Fruit fly (Drosophila melanogaster) whole organism, wandering third instar larva: ENCODE results near the gene RpLP1.

Source experiments
- Abd-B ChIP-seq: fragments of >200 bp; optimal IDR thresholded peaks from 2 replicates; lab custom pipeline; 2017; ENCODE audit warnings: missing biosample characterization, missing genetic modification characterization
- CG32264 ChIP-seq: fragments of 200-800 bp; sonication (Bioruptor generic); optimal IDR thresholded peaks from 2 replicates; lab custom pipeline; 2016; ENCODE audit warnings: missing biosample characterization, missing genetic modification characterization
- CG9705 ChIP-seq: fragments of 200-800 bp; sonication (Bioruptor generic); optimal IDR thresholded peaks from 2 replicates; lab custom pipeline; 2018; ENCODE audit warnings: missing biosample characterization, mild to moderate bottlenecking, missing genetic modification characterization
- CrebA ChIP-seq: fragments of 200-800 bp; sonication (Bioruptor generic); optimal IDR thresholded peaks from 2 replicates; lab custom pipeline; 2016; ENCODE audit warnings: missing biosample characterization, mild to moderate bottlenecking, missing genetic modification characterization, borderline replicate concordance
- Dfd ChIP-seq: fragments of >200 bp; optimal IDR thresholded peaks from 2 replicates; lab custom pipeline; 2017; ENCODE audit warnings: missing biosample characterization, missing genetic modification characterization
- Dif ChIP-seq: fragments of 200-275, 200-300 bp; sonication (Bioruptor generic); optimal IDR thresholded peaks from 2 replicates; lab custom pipeline; 2018; ENCODE audit warnings: missing biosample characterization, missing genetic modification characterization; ENCODE audit not compliant: partially characterized antibody
- GATAd ChIP-seq: sonication (Bioruptor generic); optimal IDR thresholded peaks from 2 replicates; lab custom pipeline; 2016; ENCODE audit warnings: missing biosample characterization, missing genetic modification characterization
- HLH106 ChIP-seq: fragments of 200-800 bp; optimal IDR thresholded peaks from 3 replicates; lab custom pipeline; 2019; ENCODE audit warnings: missing biosample characterization, mild to moderate bottlenecking, missing genetic modification characterization, moderate library complexity
- Hnf4 ChIP-seq: fragments of 200-800 bp; sonication (Bioruptor generic); optimal IDR thresholded peaks from 2 replicates; lab custom pipeline; 2016; ENCODE audit warnings: missing biosample characterization, mild to moderate bottlenecking, missing genetic modification characterization
- Hr78 ChIP-seq: fragments of >200 bp; optimal IDR thresholded peaks from 2 replicates; lab custom pipeline; 2017; ENCODE audit warnings: missing biosample characterization, missing genetic modification characterization
- Hr83 ChIP-seq: fragments of 200-300 bp; sonication (Bioruptor generic); optimal IDR thresholded peaks from 2 replicates; lab custom pipeline; 2016; ENCODE audit warnings: missing biosample characterization, mild to moderate bottlenecking, missing genetic modification characterization, moderate library complexity; ENCODE audit not compliant: poor library complexity, severe bottlenecking
- Jra ChIP-seq: sonication (Bioruptor generic); optimal IDR thresholded peaks from 2 replicates; lab custom pipeline; 2016; ENCODE audit warnings: missing biosample characterization, missing genetic modification characterization
- Mio ChIP-seq: sonication (Bioruptor generic); optimal IDR thresholded peaks from 2 replicates; lab custom pipeline; 2016; ENCODE audit warnings: missing biosample characterization, missing genetic modification characterization
- Myc ChIP-seq: fragments of >200 bp; optimal IDR thresholded peaks from 2 replicates; lab custom pipeline; 2017
- N ChIP-seq: fragments of >200 bp; optimal IDR thresholded peaks from 2 replicates; lab custom pipeline; 2018; ENCODE audit warnings: missing biosample characterization, missing external identifiers, missing genetic modification characterization
- OdsH ChIP-seq: fragments of 200-800 bp; sonication (Bioruptor generic); optimal IDR thresholded peaks from 2 replicates; lab custom pipeline; 2016; ENCODE audit warnings: missing biosample characterization, mild to moderate bottlenecking, missing genetic modification characterization
- Rel ChIP-seq, 2 experiments: fragments of 200-800 bp; sonication (Bioruptor generic) in 1 of 2; optimal IDR thresholded peaks; 2 replicates in 1 of 2; 3 replicates in 1 of 2; lab custom pipeline; 2016 to 2019; ENCODE audit warnings: mild to moderate bottlenecking in 2 of 2, missing biosample characterization in 2 of 2, missing genetic modification characterization in 2 of 2, moderate library complexity in 1 of 2
- Sp1 ChIP-seq: fragments of 200-800 bp; sonication (Bioruptor generic); optimal IDR thresholded peaks from 3 replicates; lab custom pipeline; 2019; ENCODE audit warnings: missing biosample characterization, mild to moderate bottlenecking, missing genetic modification characterization, moderate library complexity
- Vsx2 ChIP-seq: fragments of 200-300, 225-300 bp; sonication (Bioruptor generic); optimal IDR thresholded peaks from 2 replicates; lab custom pipeline; 2018; ENCODE audit warnings: missing biosample characterization, missing genetic modification characterization; ENCODE audit not compliant: partially characterized antibody
- br ChIP-seq: fragments of 200-800 bp; sonication (Bioruptor generic); optimal IDR thresholded peaks from 2 replicates; lab custom pipeline; 2016; ENCODE audit warnings: missing biosample characterization, missing genetic modification characterization
- brk ChIP-seq: fragments of 200-800 bp; sonication (Bioruptor generic); optimal IDR thresholded peaks from 2 replicates; lab custom pipeline; 2016; ENCODE audit warnings: missing biosample characterization, mild to moderate bottlenecking, missing genetic modification characterization
- dl ChIP-seq, 2 experiments: fragments of 175-275, 200-275 bp in 1 of 2; fragments of 200-275 bp in 1 of 2; sonication (Bioruptor generic); optimal IDR thresholded peaks; lab custom pipeline; 2018; ENCODE audit warnings: mild to moderate bottlenecking in 2 of 2, missing biosample characterization in 2 of 2, missing genetic modification characterization in 2 of 2, moderate library complexity in 2 of 2; ENCODE audit not compliant: partially characterized antibody in 2 of 2, insufficient read depth in 1 of 2
- dmrt93B ChIP-seq: fragments of 200-800 bp; sonication (Bioruptor generic); optimal IDR thresholded peaks from 2 replicates; lab custom pipeline; 2018; ENCODE audit warnings: missing biosample characterization, mild to moderate bottlenecking, missing genetic modification characterization
- dsf ChIP-seq: sonication (Bioruptor generic); optimal IDR thresholded peaks from 2 replicates; lab custom pipeline; 2016; ENCODE audit warnings: missing biosample characterization, missing genetic modification characterization, borderline replicate concordance
- ey ChIP-seq: fragments of 200-800 bp; sonication (Bioruptor generic); optimal IDR thresholded peaks from 2 replicates; lab custom pipeline; 2016; ENCODE audit warnings: missing biosample characterization, missing genetic modification characterization
- foxo ChIP-seq, 2 experiments: fragments of 200-800 bp; sonication (Bioruptor generic); optimal IDR thresholded peaks; 2 replicates in 1 of 2; 3 replicates in 1 of 2; lab custom pipeline; 2016 to 2017; ENCODE audit warnings: missing biosample characterization in 2 of 2, missing genetic modification characterization in 2 of 2
- fru ChIP-seq: fragments of 200-800 bp; sonication (Bioruptor generic); optimal IDR thresholded peaks from 3 replicates; lab custom pipeline; 2016; ENCODE audit warnings: missing biosample characterization, mild to moderate bottlenecking, missing genetic modification characterization
- h ChIP-seq: fragments of 200-800 bp; sonication (Bioruptor generic); optimal IDR thresholded peaks from 3 replicates; lab custom pipeline; 2016; ENCODE audit warnings: missing biosample characterization, mild to moderate bottlenecking, missing genetic modification characterization
- jim ChIP-seq: fragments of 175-275, 200-325 bp; sonication (Bioruptor generic); optimal IDR thresholded peaks from 2 replicates; lab custom pipeline; 2016; ENCODE audit warnings: missing biosample characterization, mild to moderate bottlenecking, missing genetic modification characterization
- lola ChIP-seq: fragments of >200 bp; optimal IDR thresholded peaks from 2 replicates; lab custom pipeline; 2017; ENCODE audit warnings: missing biosample characterization, missing genetic modification characterization
- pan ChIP-seq: fragments of >200 bp; optimal IDR thresholded peaks from 2 replicates; lab custom pipeline; 2017
- psq ChIP-seq: fragments of 200-800 bp; sonication (Bioruptor generic); optimal IDR thresholded peaks from 3 replicates; lab custom pipeline; 2017; ENCODE audit warnings: missing biosample characterization, mild to moderate bottlenecking, missing genetic modification characterization, moderate library complexity
- rgr ChIP-seq: fragments of 200-800 bp; sonication (Bioruptor generic); optimal IDR thresholded peaks from 3 replicates; lab custom pipeline; 2016; ENCODE audit warnings: missing biosample characterization, mild to moderate bottlenecking, missing genetic modification characterization
- sage ChIP-seq: fragments of 200-800 bp; sonication (Bioruptor generic); optimal IDR thresholded peaks from 2 replicates; lab custom pipeline; 2016; ENCODE audit warnings: missing biosample characterization, mild to moderate bottlenecking, missing genetic modification characterization
- sv ChIP-seq: fragments of 200-800 bp; sonication (Bioruptor generic); optimal IDR thresholded peaks from 3 replicates; lab custom pipeline; 2016; ENCODE audit warnings: missing biosample characterization, missing genetic modification characterization
- tai ChIP-seq: sonication (Bioruptor generic); optimal IDR thresholded peaks from 2 replicates; lab custom pipeline; 2016; ENCODE audit warnings: missing biosample characterization, missing genetic modification characterization
- usp ChIP-seq: fragments of >200 bp; optimal IDR thresholded peaks from 2 replicates; lab custom pipeline; 2017; ENCODE audit warnings: missing biosample characterization, missing genetic modification characterization
- woc ChIP-seq: sonication (Bioruptor generic); optimal IDR thresholded peaks from 2 replicates; lab custom pipeline; 2016; ENCODE audit warnings: missing biosample characterization, mild to moderate bottlenecking, missing genetic modification characterization

Gene RpLP1

DNA sequence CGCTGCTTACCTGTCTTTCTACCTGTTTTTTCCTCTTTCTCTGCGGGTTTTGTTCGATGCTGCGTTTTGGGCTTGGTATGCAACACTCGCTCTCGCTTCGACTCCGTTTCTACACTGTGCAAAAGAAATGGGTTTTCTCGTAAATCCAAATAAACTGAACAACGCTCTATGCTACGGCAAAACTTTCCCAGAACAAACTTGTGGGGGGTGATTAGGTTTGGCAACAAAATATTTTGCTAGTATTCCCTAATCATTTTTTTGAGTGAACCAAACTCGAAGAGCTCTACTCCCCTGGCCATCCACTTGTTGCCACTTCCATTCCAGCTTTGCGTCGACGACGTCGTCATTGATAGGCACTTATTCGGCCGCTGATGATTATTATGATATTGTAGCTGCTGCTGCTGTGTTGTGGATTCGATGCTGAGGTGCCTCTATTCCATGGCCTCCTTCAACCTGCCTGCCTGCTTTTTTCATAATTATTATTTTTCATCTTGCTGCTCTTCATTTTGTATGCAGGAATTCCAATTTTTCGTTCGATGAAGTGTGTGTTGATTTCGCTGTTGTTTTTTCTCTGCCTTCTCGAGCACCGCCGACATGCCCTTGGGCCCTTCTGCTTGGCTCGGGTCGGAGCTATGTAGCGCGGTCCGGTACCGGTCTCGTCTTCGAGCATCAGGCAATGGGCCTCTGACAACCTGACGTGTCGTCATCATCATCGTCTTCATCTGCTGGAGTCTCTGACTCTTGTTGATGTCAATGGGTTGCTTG is 22.4 kb downstream of the RpLP1 start:
- TF ChIP-seq Sp1 (peak; percentile 94), N (GFP tag; lab: Kevin White, UChicago) (no peak), Hr78 (no peak), Abd-B (GFP tag; lab: Kevin White, UChicago) (no peak), foxo (GFP tag; optimal IDR thresholded peaks at IDR 0.05; lab: Kevin White, UChicago) (peak; percentile 63 to 97), Myc (no peak), Mio (peak; percentile 67), ey (GFP tag; lab: Kevin White, UChicago) (peak; percentile 96), sage (GFP tag; lab: Kevin White, UChicago) (peak; percentile 96), h (GFP tag; lab: Kevin White, UChicago) (peak; percentile 96), Dfd (GFP tag; lab: Kevin White, UChicago) (no peak), dmrt93B (peak; percentile 90), woc (GFP tag; lab: Kevin White, UChicago) (peak; percentile 97), Jra (GFP tag; lab: Kevin White, UChicago) (peak; percentile 86), Vsx2 (GFP tag; lab: Kevin White, UChicago) (peak; percentile 4), psq (GFP tag; lab: Kevin White, UChicago) (peak; percentile 91), GATAd (GFP tag; lab: Kevin White, UChicago) (no peak), usp (no peak), Dif (no peak), CG9705 (GFP tag; lab: Kevin White, UChicago) (peak; percentile 76), br (GFP tag; lab: Kevin White, UChicago) (peak; percentile 96), rgr (GFP tag; lab: Kevin White, UChicago) (peak; percentile 94), pan (lab: Kevin White, UChicago) (no peak), fru (GFP tag; lab: Kevin White, UChicago) (peak; percentile 97), lola (GFP tag; lab: Kevin White, UChicago) (no peak), jim (GFP tag; lab: Kevin White, UChicago) (no peak), Hnf4 (GFP tag; lab: Kevin White, UChicago) (peak; percentile 93), dsf (GFP tag; lab: Kevin White, UChicago) (peak; percentile 80), sv (peak; percentile 48), CG32264 (GFP tag; lab: Kevin White, UChicago) (peak; percentile 91), HLH106 (peak; percentile 94), dl (GFP tag; optimal IDR thresholded peaks at IDR 0.05; lab: Kevin White, UChicago; ENCODE audit: insufficient read depth in 1 of 2, partially characterized antibody in 2 of 2) (peak in 1 of 2 experiments; percentile 10), brk (no peak), OdsH (GFP tag; lab: Kevin White, UChicago) (peak; percentile 95), CrebA (GFP tag; lab: Kevin White, UChicago) (no peak), tai (GFP tag; lab: Kevin White, UChicago) (no peak), Rel (GFP tag; optimal IDR thresholded peaks at IDR 0.05; lab: Kevin White, UChicago) (peak; percentile 92), Rel (tag; optimal IDR thresholded peaks at IDR 0.05; lab: Kevin White, UChicago) (peak; percentile 61), Hr83 (GFP tag; lab: Kevin White, UChicago) (peak; percentile 82)

DNA sequence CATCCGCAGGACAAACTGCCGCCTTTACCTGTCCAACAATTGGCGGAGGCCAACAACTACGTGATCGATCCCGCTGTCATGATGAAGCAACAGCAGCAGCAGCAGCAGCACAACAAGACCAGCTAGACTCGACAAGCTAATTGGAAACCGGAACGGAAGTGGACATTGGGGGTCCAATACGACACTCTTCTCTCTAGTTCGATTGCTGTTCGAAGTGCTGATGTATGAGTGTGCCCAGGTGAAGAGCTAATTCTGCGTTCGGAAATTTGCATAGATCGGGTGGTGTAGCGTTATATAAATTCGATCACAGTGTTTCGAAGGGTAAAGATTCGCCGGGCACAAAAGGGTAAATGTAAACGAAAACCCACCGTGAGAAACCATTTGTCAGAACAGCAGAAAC is 27.4 kb downstream of the RpLP1 start:
- TF ChIP-seq h (GFP tag; lab: Kevin White, UChicago) (no peak), dmrt93B (no peak), Dfd (GFP tag; lab: Kevin White, UChicago) (no peak), CG32264 (GFP tag; lab: Kevin White, UChicago) (no peak), psq (GFP tag; lab: Kevin White, UChicago) (no peak), sage (GFP tag; lab: Kevin White, UChicago) (no peak), tai (GFP tag; lab: Kevin White, UChicago) (no peak)
